Fruit fly (Drosophila melanogaster): ENCODE results near the gene CoRest.

DNA sequence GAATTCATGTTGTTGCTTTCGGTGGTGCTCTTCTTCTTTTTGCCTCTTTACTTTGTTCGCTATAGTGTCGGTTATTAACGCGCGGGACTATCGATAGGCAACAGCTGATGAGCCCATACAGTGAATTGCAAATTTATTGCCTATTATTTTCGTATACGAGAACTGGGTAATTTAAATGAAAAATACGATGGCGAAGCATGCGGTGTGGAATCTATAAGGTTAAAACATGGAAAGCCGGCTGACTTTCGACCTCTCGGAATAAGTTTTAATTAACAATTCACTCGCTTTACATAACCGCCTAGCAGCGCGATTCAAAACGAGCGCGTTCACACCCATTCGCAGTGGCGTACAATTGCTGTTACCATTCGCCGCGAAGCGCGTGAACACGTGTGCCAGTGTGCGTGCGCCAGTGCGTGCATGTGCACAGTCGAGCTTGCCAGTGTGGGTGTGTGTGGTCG lies 41.8 kb upstream of the CoRest start, which contains the start of the genes Naa15-16 and mRpS14:
- TF ChIP-seq usp (GFP tag; optimal IDR thresholded peaks at IDR 0.05) (no peak), CG8478 (optimal IDR thresholded peaks at IDR 0.05) (no peak), psq (optimal IDR thresholded peaks at IDR 0.05) (no peak), pan (optimal IDR thresholded peaks at IDR 0.05) (no peak), EcR (GFP tag; optimal IDR thresholded peaks at IDR 0.05) (no peak)

All from whole organism.